Worm (Caenorhabditis elegans) whole organism, L2 larva: ENCODE measurements around the gene T19C3.5.

Experiments
- C34F6.9 ChIP-seq: fragments of 150-350 bp; optimal IDR thresholded peaks from 2 replicates; lab custom pipeline; 2014; ENCODE audit warnings: missing biosample characterization, missing genetic modification characterization
- F13H6.1 ChIP-seq: sonication (generic microtip); optimal IDR thresholded peaks from 2 replicates; lab custom pipeline; 2016; ENCODE audit warnings: missing genetic modification characterization, missing compliant biosample characterization
- R02D3.7 ChIP-seq: fragments of 150-350 bp; optimal IDR thresholded peaks from 2 replicates; lab custom pipeline; 2014; ENCODE audit warnings: missing biosample characterization, missing genetic modification characterization
- Y55F3AM.14 ChIP-seq: fragments of 200-800 bp; sonication (Bioruptor generic); optimal IDR thresholded peaks from 2 replicates; lab custom pipeline; 2018; ENCODE audit warnings: mild to moderate bottlenecking, missing genetic modification characterization, missing compliant biosample characterization
- alr-1 ChIP-seq: fragments of 150-350 bp; optimal IDR thresholded peaks from 2 replicates; lab custom pipeline; 2014; ENCODE audit warnings: missing biosample characterization, missing genetic modification characterization
- aly-2 ChIP-seq: fragments of 150-350 bp; optimal IDR thresholded peaks from 2 replicates; lab custom pipeline; 2014; ENCODE audit warnings: missing biosample characterization, missing genetic modification characterization
- blmp-1 ChIP-seq: sonication (generic microtip); optimal IDR thresholded peaks from 2 replicates; lab custom pipeline; 2017; ENCODE audit warnings: missing genetic modification characterization, mild to moderate bottlenecking, missing compliant biosample characterization, antibody characterized with exemption, moderate library complexity; ENCODE audit not compliant: insufficient read depth
- ceh-16 ChIP-seq: fragments of 150-350 bp; optimal IDR thresholded peaks from 2 replicates; lab custom pipeline; 2014; ENCODE audit warnings: missing biosample characterization, missing genetic modification characterization
- ceh-82 ChIP-seq: fragments of 150-350 bp; optimal IDR thresholded peaks from 2 replicates; lab custom pipeline; 2014; ENCODE audit warnings: missing biosample characterization, missing genetic modification characterization
- crh-2 ChIP-seq: sonication (generic microtip); optimal IDR thresholded peaks from 2 replicates; lab custom pipeline; 2017; ENCODE audit warnings: missing biosample characterization, missing genetic modification characterization
- dmd-4 ChIP-seq: sonication (generic microtip); optimal IDR thresholded peaks from 2 replicates; lab custom pipeline; 2017; ENCODE audit warnings: missing biosample characterization, missing genetic modification characterization
- egl-27 ChIP-seq: sonication (generic microtip); optimal IDR thresholded peaks from 3 replicates; lab custom pipeline; 2017; ENCODE audit warnings: missing biosample characterization, missing genetic modification reagents, missing genetic modification characterization
- elt-1 ChIP-seq: fragments of 150-350 bp; optimal IDR thresholded peaks from 2 replicates; lab custom pipeline; 2014; ENCODE audit warnings: missing biosample characterization, missing genetic modification characterization
- elt-3 ChIP-seq: sonication (generic microtip); optimal IDR thresholded peaks from 2 replicates; lab custom pipeline; 2017; ENCODE audit warnings: missing biosample characterization, missing genetic modification characterization
- fos-1 ChIP-seq: fragments of 150-350 bp; optimal IDR thresholded peaks from 2 replicates; lab custom pipeline; 2014; ENCODE audit warnings: missing biosample characterization, missing genetic modification characterization
- gmeb-1 ChIP-seq: fragments of 150-350 bp; optimal IDR thresholded peaks from 2 replicates; lab custom pipeline; 2014; ENCODE audit warnings: missing biosample characterization, missing genetic modification characterization
- lin-13 ChIP-seq: fragments of 150-350 bp; optimal IDR thresholded peaks from 2 replicates; lab custom pipeline; 2014; ENCODE audit warnings: missing biosample characterization, missing genetic modification reagents, missing genetic modification characterization
- lsy-2 ChIP-seq, 2 experiments: fragments of 150-350 bp in 1 of 2; sonication (generic microtip) in 1 of 2; optimal IDR thresholded peaks; 2 replicates each; lab custom pipeline; 2014 to 2017; ENCODE audit warnings: missing biosample characterization in 2 of 2, missing genetic modification characterization in 2 of 2
- mdl-1 ChIP-seq, 2 experiments: fragments of 150-350 bp in 1 of 2; sonication (generic microtip) in 1 of 2; optimal IDR thresholded peaks; 2 replicates each; lab custom pipeline; 2017; ENCODE audit warnings: missing biosample characterization in 2 of 2, missing genetic modification characterization in 2 of 2
- nhr-11 ChIP-seq: fragments of 150-350 bp; optimal IDR thresholded peaks from 2 replicates; lab custom pipeline; 2014; ENCODE audit warnings: missing biosample characterization, missing genetic modification characterization
- nhr-12 ChIP-seq: fragments of 150-350 bp; optimal IDR thresholded peaks from 2 replicates; lab custom pipeline; 2014; ENCODE audit warnings: missing biosample characterization, missing genetic modification characterization
- nhr-129 ChIP-seq: fragments of 150-350 bp; optimal IDR thresholded peaks from 2 replicates; lab custom pipeline; 2014; ENCODE audit warnings: missing biosample characterization, missing genetic modification characterization
- nhr-21 ChIP-seq: fragments of 150-350 bp; optimal IDR thresholded peaks from 2 replicates; lab custom pipeline; 2014; ENCODE audit warnings: missing biosample characterization, missing genetic modification characterization
- nhr-23 ChIP-seq: fragments of 150-350 bp; optimal IDR thresholded peaks from 2 replicates; lab custom pipeline; 2014; ENCODE audit warnings: missing biosample characterization, missing genetic modification reagents, missing genetic modification characterization
- nhr-237 ChIP-seq: fragments of 150-350 bp; optimal IDR thresholded peaks from 2 replicates; lab custom pipeline; 2014; ENCODE audit warnings: missing biosample characterization, missing genetic modification characterization
- nhr-25 ChIP-seq: fragments of 150-350 bp; sonication (generic microtip); optimal IDR thresholded peaks from 3 replicates; lab custom pipeline; 2014; ENCODE audit warnings: missing biosample characterization, missing genetic modification characterization
- nhr-6 ChIP-seq: fragments of 150-350 bp; optimal IDR thresholded peaks from 2 replicates; lab custom pipeline; 2014; ENCODE audit warnings: missing biosample characterization, missing genetic modification characterization
- nhr-77 ChIP-seq: fragments of 150-350 bp; optimal IDR thresholded peaks from 2 replicates; lab custom pipeline; 2014; ENCODE audit warnings: missing biosample characterization, missing genetic modification characterization
- skn-1 ChIP-seq: sonication (generic microtip); optimal IDR thresholded peaks from 2 replicates; lab custom pipeline; 2017; ENCODE audit warnings: missing biosample characterization, missing genetic modification characterization
- sma-3 ChIP-seq: sonication (generic microtip); optimal IDR thresholded peaks from 2 replicates; lab custom pipeline; 2016; ENCODE audit warnings: missing genetic modification reagents, missing genetic modification characterization, missing compliant biosample characterization
- snpc-4 ChIP-seq: fragments of 150-350 bp; optimal IDR thresholded peaks from 2 replicates; lab custom pipeline; 2014; ENCODE audit warnings: missing biosample characterization, missing genetic modification characterization
- unc-55 ChIP-seq: fragments of 150-350 bp; sonication (generic microtip); optimal IDR thresholded peaks from 3 replicates; lab custom pipeline; 2014; ENCODE audit warnings: missing biosample characterization, missing genetic modification reagents, missing genetic modification characterization
- unc-62 ChIP-seq: fragments of 150-350 bp; optimal IDR thresholded peaks from 2 replicates; lab custom pipeline; 2014; ENCODE audit warnings: missing biosample characterization, missing genetic modification reagents, missing genetic modification characterization
- zag-1 ChIP-seq: fragments of 150-350 bp; optimal IDR thresholded peaks from 2 replicates; lab custom pipeline; 2014; ENCODE audit warnings: missing biosample characterization, missing genetic modification characterization
- ztf-1 ChIP-seq: fragments of 200-800 bp; sonication (Bioruptor generic); conservative IDR thresholded peaks from 2 replicates; pipeline ENCODE4 v1.3.6; 2022; ENCODE audit warnings: missing genetic modification characterization, missing compliant biosample characterization
- ztf-4 ChIP-seq: fragments of 150-350 bp; optimal IDR thresholded peaks from 2 replicates; lab custom pipeline; 2014; ENCODE audit warnings: missing biosample characterization, missing genetic modification characterization

The T19C3.5 gene

DNA sequence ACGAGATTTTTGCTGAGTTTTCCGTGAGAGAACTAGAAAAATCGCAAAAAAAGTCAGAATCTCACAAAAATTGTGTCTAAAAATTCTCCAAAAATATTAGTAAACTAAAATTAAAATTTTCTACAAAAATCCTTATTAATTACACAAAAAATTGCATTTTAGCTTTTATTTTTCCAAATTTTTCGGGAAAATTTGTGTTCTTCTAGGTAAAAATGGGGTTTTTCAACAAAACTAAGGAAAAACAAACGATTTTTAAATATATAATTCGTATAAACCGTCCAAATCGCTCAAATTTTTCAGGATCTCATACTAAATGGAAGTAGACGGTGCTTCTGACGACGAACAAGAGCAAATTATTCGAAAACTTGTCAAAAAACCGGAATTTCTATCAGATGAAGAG is 14.0 kb upstream of the T19C3.5 start, which contains the start of gene W06E11.1:
Gene W06E11.1, plus strand, starts transcription at position 301 of the 400 bp plus-strand sequence.
- TF ChIP-seq lin-13 (GFP tag; lab: Kevin White, UChicago) (no peak), alr-1 (tag; lab: Kevin White, UChicago) (no peak), nhr-237 (tag; lab: Kevin White, UChicago) (no peak)

DNA sequence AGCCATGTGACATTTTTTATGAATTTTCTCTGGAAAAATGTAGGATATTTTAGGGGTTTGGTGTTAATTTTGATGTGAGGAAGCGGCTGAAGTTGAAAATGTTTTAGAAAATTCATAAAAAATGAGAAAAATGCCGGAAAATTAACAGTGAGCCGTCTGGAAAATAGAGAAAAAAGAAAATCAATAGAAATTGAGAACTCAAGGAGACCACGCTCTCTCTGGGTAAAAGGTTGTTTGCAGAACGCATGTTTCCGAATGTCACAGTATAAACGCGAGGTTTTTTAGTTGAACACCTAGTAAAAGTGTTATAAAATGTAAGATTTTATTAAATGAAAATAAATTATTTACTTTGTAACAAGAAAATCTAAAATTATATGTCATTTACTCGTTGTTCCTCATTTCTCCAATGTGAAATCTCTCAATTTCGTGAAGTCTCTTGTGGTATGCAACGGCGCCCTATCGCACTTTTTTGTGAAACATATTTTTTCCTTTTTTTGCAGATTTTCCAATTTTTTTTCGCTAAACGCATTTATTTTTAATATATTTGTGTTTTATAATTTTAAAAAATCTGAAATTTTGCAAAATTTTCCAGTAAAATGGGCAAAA is 12.6 kb upstream of the T19C3.5 start, which contains the start of the genes tag-266 and tag-267:
Gene tag-266, minus strand, starts transcription at position 29 of the 606 bp plus-strand sequence.
Gene tag-267, plus strand, starts transcription at position 593 of the 606 bp plus-strand sequence.
- TF ChIP-seq mdl-1 (tag; optimal IDR thresholded peaks at IDR 0.05; lab: Kevin White, UChicago) = peak in 1 of 2 experiments; percentile 12
- TF ChIP-seq nhr-77 = no peak
- no peak for TF ChIP-seq elt-1 (tag; lab: Kevin White, UChicago)
- peak; percentile 66 for TF ChIP-seq F13H6.1 (tag; lab: Kevin White, UChicago)
- TF ChIP-seq nhr-21 = peak; percentile 4
- peak; percentile 32 for TF ChIP-seq Y55F3AM.14 (GFP tag; lab: Kevin White, UChicago)
- peak; percentile 49 for TF ChIP-seq nhr-129 (tag; lab: Kevin White, UChicago)
- TF ChIP-seq gmeb-1 (tag; lab: Kevin White, UChicago) = peak; percentile 52
- TF ChIP-seq C34F6.9 (tag; lab: Kevin White, UChicago) = peak; percentile 90
- peak; percentile 9 for TF ChIP-seq lin-13 (GFP tag; lab: Kevin White, UChicago)
- TF ChIP-seq unc-55 (GFP tag; lab: Kevin White, UChicago) = peak; percentile 92
- TF ChIP-seq fos-1 (tag; lab: Kevin White, UChicago) = peak; percentile 59
- no peak for TF ChIP-seq unc-62 (GFP tag; lab: Kevin White, UChicago)
- TF ChIP-seq lsy-2 (tag; optimal IDR thresholded peaks at IDR 0.05; lab: Kevin White, UChicago) = peak; percentile 56 to 82
- TF ChIP-seq alr-1 (tag; lab: Kevin White, UChicago) = no peak
- TF ChIP-seq blmp-1 = no peak
- peak; percentile 13 for TF ChIP-seq snpc-4 (tag; lab: Kevin White, UChicago)
- TF ChIP-seq R02D3.7 (tag; lab: Kevin White, UChicago) = no peak
- peak; percentile 49 for TF ChIP-seq nhr-25 (tag; lab: Kevin White, UChicago)
- peak; percentile 81 for TF ChIP-seq crh-2 (tag; lab: Kevin White, UChicago)
- TF ChIP-seq sma-3 = peak; percentile 83
- peak; percentile 15 for TF ChIP-seq zag-1 (tag; lab: Kevin White, UChicago)

DNA sequence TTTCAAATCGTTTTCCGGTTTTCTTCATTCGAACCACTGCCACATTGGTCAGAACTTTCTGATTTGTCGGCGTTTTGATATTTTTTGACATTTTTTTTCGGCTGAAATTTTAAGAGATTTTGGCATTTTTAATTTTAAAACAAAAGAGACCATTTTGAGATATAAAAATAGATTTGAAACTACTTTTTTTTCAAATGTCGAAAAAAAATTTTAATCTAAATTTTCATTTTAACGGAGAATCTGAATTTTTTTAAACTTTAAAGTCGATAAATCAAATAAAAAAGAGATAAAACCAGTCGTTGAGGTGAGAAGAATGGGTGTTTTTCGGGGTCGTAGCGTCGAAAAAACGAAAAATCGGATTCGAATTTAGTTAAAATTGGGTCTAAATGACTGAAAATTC is 10.6 kb upstream of the T19C3.5 start, which contains the start of gene sbds-1:
Gene sbds-1, minus strand, starts transcription at position 101 of the 400 bp plus-strand sequence.
- TF ChIP-seq R02D3.7 (tag; lab: Kevin White, UChicago) (no peak), nhr-237 (tag; lab: Kevin White, UChicago) (no peak), alr-1 (tag; lab: Kevin White, UChicago) (no peak), nhr-12 (no peak), lsy-2 (tag; optimal IDR thresholded peaks at IDR 0.05; lab: Kevin White, UChicago) (no peak), ceh-16 (tag; lab: Kevin White, UChicago) (no peak), Y55F3AM.14 (GFP tag; lab: Kevin White, UChicago) (no peak), fos-1 (tag; lab: Kevin White, UChicago) (no peak), nhr-6 (tag; lab: Kevin White, UChicago) (no peak), ceh-82 (tag; lab: Kevin White, UChicago) (no peak), sma-3 (no peak), nhr-11 (tag; lab: Kevin White, UChicago) (no peak), dmd-4 (tag; lab: Kevin White, UChicago) (no peak), aly-2 (tag; lab: Kevin White, UChicago) (no peak)

DNA sequence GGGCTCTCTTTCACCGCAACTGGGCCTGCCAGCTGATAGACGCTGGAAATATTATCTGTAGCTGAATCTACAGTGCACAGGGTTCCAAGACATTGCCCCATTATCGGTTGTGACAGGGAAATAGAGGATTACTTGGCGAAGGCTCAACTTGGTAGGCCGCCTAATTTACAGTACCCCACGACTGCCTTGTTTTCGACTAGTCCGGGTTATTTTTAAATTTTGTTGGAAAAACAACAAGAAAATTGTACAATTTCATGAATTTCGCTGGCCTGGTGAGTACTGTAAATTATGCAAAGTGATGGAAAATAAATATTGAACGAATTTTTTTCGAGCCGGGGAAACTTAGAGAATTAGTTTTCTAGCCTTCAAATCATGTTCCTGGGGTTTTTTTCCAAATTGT is 8.3 kb upstream of the T19C3.5 start, which contains the start of gene T19C3.7:
Gene T19C3.7, minus strand, starts transcription at position 101 of the 400 bp plus-strand sequence.
- TF ChIP-seq lin-13 (GFP tag; lab: Kevin White, UChicago) (no peak), ztf-4 (tag; lab: Kevin White, UChicago) (no peak), Y55F3AM.14 (GFP tag; lab: Kevin White, UChicago) (no peak)

DNA sequence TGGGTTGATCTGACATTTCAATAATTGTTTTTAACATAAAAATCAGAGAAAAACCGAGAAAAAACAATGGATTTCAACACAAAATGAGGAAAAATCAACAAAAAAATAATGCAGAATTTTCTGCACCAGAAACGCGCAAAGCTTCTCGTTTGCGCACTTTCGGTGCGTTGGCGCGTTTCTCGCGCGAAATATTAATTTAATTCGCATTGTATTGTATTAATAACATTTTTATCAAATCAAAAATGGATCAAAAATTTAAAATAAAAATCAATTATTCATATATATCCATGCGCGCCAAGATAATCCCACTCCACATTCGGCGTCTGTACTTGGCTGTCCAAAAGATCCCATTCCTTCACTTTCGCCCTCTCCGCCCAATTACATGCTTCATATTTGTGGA is 6.9 kb upstream of the T19C3.5 start, which contains the start of gene fem-2:
Gene fem-2, minus strand, starts transcription at position 9 of the 400 bp plus-strand sequence.
- no peak for TF ChIP-seq nhr-6 (tag; lab: Kevin White, UChicago)
- no peak for TF ChIP-seq R02D3.7 (tag; lab: Kevin White, UChicago)
- no peak for TF ChIP-seq snpc-4 (tag; lab: Kevin White, UChicago)
- TF ChIP-seq unc-55 (GFP tag; lab: Kevin White, UChicago) = peak; percentile 41
- no peak for TF ChIP-seq elt-1 (tag; lab: Kevin White, UChicago)
- no peak for TF ChIP-seq zag-1 (tag; lab: Kevin White, UChicago)
- no peak for TF ChIP-seq nhr-129 (tag; lab: Kevin White, UChicago)
- TF ChIP-seq nhr-21 = no peak
- TF ChIP-seq nhr-11 (tag; lab: Kevin White, UChicago) = no peak
- TF ChIP-seq egl-27 = no peak
- TF ChIP-seq nhr-12 = no peak
- TF ChIP-seq C34F6.9 (tag; lab: Kevin White, UChicago) = peak; percentile 70
- no peak for TF ChIP-seq nhr-23 (tag; lab: Kevin White, UChicago)
- no peak for TF ChIP-seq alr-1 (tag; lab: Kevin White, UChicago)
- peak; percentile 33 for TF ChIP-seq gmeb-1 (tag; lab: Kevin White, UChicago)
- no peak for TF ChIP-seq ztf-1 (GFP tag; lab: Robert Waterston, UW)
- no peak for TF ChIP-seq elt-3 (tag; lab: Kevin White, UChicago)
- TF ChIP-seq nhr-25 (tag; lab: Kevin White, UChicago) = peak; percentile 13
- TF ChIP-seq aly-2 (tag; lab: Kevin White, UChicago) = no peak
- TF ChIP-seq skn-1 (tag; lab: Kevin White, UChicago) = no peak
- no peak for TF ChIP-seq sma-3
- TF ChIP-seq crh-2 (tag; lab: Kevin White, UChicago) = peak; percentile 18
- TF ChIP-seq lsy-2 (tag; optimal IDR thresholded peaks at IDR 0.05; lab: Kevin White, UChicago) = peak; percentile 42 to 44
